Fruit fly (Drosophila melanogaster) whole organism, embryonic: ENCODE measurements around the gene CG4658.

ENCODE experiments used
- Adf1 ChIP-seq: fragments of 200-800 bp; sonication (Bioruptor generic); IDR thresholded peaks from 2 replicates; pipeline ENCODE4 v1.3.6; 2022; ENCODE audit warnings: missing biosample characterization, missing genetic modification characterization
- Atf-2 ChIP-seq: fragments of 200-800 bp; sonication (Bioruptor generic); optimal IDR thresholded peaks from 2 replicates; lab custom pipeline; 2016; ENCODE audit warnings: missing biosample characterization, missing genetic modification characterization
- Atf6 ChIP-seq: fragments of 200-800 bp; sonication (Bioruptor generic); IDR thresholded peaks from 2 replicates; pipeline ENCODE4 v1.3.6; 2022; ENCODE audit warnings: missing biosample characterization, missing genetic modification characterization
- Bgb ChIP-seq: fragments of 200-800 bp; sonication (Bioruptor generic); IDR thresholded peaks from 2 replicates; pipeline ENCODE4 v1.3.6; 2022; ENCODE audit warnings: missing biosample characterization, missing genetic modification characterization; ENCODE audit not compliant: partially characterized antibody
- BtbVII ChIP-seq: fragments of 200-800 bp; sonication (Bioruptor generic); optimal IDR thresholded peaks from 3 replicates; lab custom pipeline; 2017; ENCODE audit warnings: missing biosample characterization, mild to moderate bottlenecking, missing genetic modification characterization
- C15 ChIP-seq: fragments of 200-800 bp; sonication (Bioruptor generic); IDR thresholded peaks from 3 replicates; pipeline ENCODE4 v1.3.6; 2022; ENCODE audit warnings: missing biosample characterization, missing genetic modification characterization
- CG10267 ChIP-seq: fragments of 200-800 bp; sonication (Bioruptor generic); optimal IDR thresholded peaks from 2 replicates; lab custom pipeline; 2018; ENCODE audit warnings: missing biosample characterization, mild to moderate bottlenecking, missing genetic modification characterization, moderate library complexity
- CG10321 ChIP-seq: fragments of 200-800 bp; sonication (Bioruptor generic); IDR thresholded peaks from 2 replicates; pipeline ENCODE4 v1.3.6; 2022; ENCODE audit warnings: missing biosample characterization, missing genetic modification characterization
- CG10959 ChIP-seq: fragments of 200-800 bp; sonication (Bioruptor generic); IDR thresholded peaks from 2 replicates; pipeline ENCODE4 v1.3.6; 2022; ENCODE audit warnings: missing biosample characterization, missing genetic modification characterization
- CG12071 ChIP-seq: fragments of 200-800 bp; sonication (Bioruptor generic); optimal IDR thresholded peaks from 3 replicates; lab custom pipeline; 2018; ENCODE audit warnings: missing biosample characterization, mild to moderate bottlenecking, missing genetic modification characterization
- CG13624 ChIP-seq: fragments of 200-800 bp; sonication (Bioruptor generic); optimal IDR thresholded peaks from 2 replicates; lab custom pipeline; 2016; ENCODE audit warnings: missing biosample characterization, missing genetic modification characterization
- CG1647 ChIP-seq: fragments of 200-800 bp; sonication (Bioruptor generic); optimal IDR thresholded peaks from 3 replicates; lab custom pipeline; 2016; ENCODE audit warnings: missing biosample characterization, missing genetic modification characterization
- CG2678 ChIP-seq: fragments of 200-800 bp; sonication (Bioruptor generic); optimal IDR thresholded peaks from 3 replicates; lab custom pipeline; 2019; ENCODE audit warnings: missing biosample characterization, mild to moderate bottlenecking, missing genetic modification characterization, moderate library complexity
- CG31365 ChIP-seq: fragments of 200-800 bp; sonication (Bioruptor generic); optimal IDR thresholded peaks from 2 replicates; lab custom pipeline; 2018; ENCODE audit warnings: missing biosample characterization, mild to moderate bottlenecking, missing genetic modification characterization
- CG31388 ChIP-seq: fragments of 200-800 bp; sonication (Bioruptor generic); optimal IDR thresholded peaks from 2 replicates; lab custom pipeline; 2016; ENCODE audit warnings: missing biosample characterization, missing genetic modification characterization
- CG3163 ChIP-seq: fragments of 200-800 bp; sonication (Bioruptor generic); optimal IDR thresholded peaks from 3 replicates; lab custom pipeline; 2016; ENCODE audit warnings: missing biosample characterization, missing genetic modification characterization
- CG32772 ChIP-seq: fragments of 200-800 bp; sonication (Bioruptor generic); IDR thresholded peaks from 2 replicates; pipeline ENCODE4 v1.3.6; 2022; ENCODE audit warnings: missing biosample characterization, missing genetic modification characterization
- CG3281 ChIP-seq: fragments of 200-800 bp; sonication (Bioruptor generic); optimal IDR thresholded peaks from 3 replicates; lab custom pipeline; 2017; ENCODE audit warnings: missing biosample characterization, mild to moderate bottlenecking, missing genetic modification characterization
- CG4730 ChIP-seq: fragments of 200-800 bp; sonication (Bioruptor generic); IDR thresholded peaks from 2 replicates; pipeline ENCODE4 v1.3.6; 2022; ENCODE audit warnings: missing biosample characterization, missing genetic modification characterization
- CG4820 ChIP-seq: fragments of 200-800 bp; sonication (Bioruptor generic); optimal IDR thresholded peaks from 3 replicates; lab custom pipeline; 2016; ENCODE audit warnings: missing biosample characterization, missing genetic modification characterization
- CG8359 ChIP-seq: fragments of 200-800 bp; sonication (Bioruptor generic); optimal IDR thresholded peaks from 2 replicates; lab custom pipeline; 2017; ENCODE audit warnings: missing biosample characterization, mild to moderate bottlenecking, missing genetic modification characterization, borderline replicate concordance
- Camta ChIP-seq: fragments of 200-800 bp; sonication (Bioruptor generic); optimal IDR thresholded peaks from 2 replicates; lab custom pipeline; 2016; ENCODE audit warnings: missing biosample characterization, missing genetic modification characterization
- Dp ChIP-seq: fragments of 200-800 bp; sonication (Bioruptor generic); optimal IDR thresholded peaks from 2 replicates; lab custom pipeline; 2018; ENCODE audit warnings: missing biosample characterization, mild to moderate bottlenecking, missing genetic modification characterization, moderate library complexity
- E2f2 ChIP-seq: fragments of 200-800 bp; sonication (Bioruptor generic); IDR thresholded peaks from 2 replicates; pipeline ENCODE4 v1.3.6; 2022; ENCODE audit warnings: missing biosample characterization, missing genetic modification characterization
- ERR ChIP-seq: fragments of 200-800 bp; sonication (Bioruptor generic); optimal IDR thresholded peaks from 2 replicates; lab custom pipeline; 2016; ENCODE audit warnings: missing biosample characterization, missing genetic modification characterization
- Fer2 ChIP-seq: fragments of 200-800 bp; sonication (Bioruptor generic); optimal IDR thresholded peaks from 2 replicates; lab custom pipeline; 2018; ENCODE audit warnings: missing biosample characterization, mild to moderate bottlenecking, missing genetic modification characterization, moderate library complexity
- GATAe ChIP-seq: fragments of 200-800 bp; sonication (Bioruptor generic); conservative IDR thresholded peaks from 2 replicates; pipeline ENCODE4 v1.3.6; 2022; ENCODE audit warnings: missing biosample characterization, missing genetic modification characterization
- Hey ChIP-seq: fragments of 200-800 bp; sonication (Bioruptor generic); optimal IDR thresholded peaks from 3 replicates; lab custom pipeline; 2018; ENCODE audit warnings: missing biosample characterization, mild to moderate bottlenecking, missing genetic modification characterization
- HmgD ChIP-seq: fragments of 200-800 bp; sonication (Bioruptor generic); optimal IDR thresholded peaks from 3 replicates; lab custom pipeline; 2016; ENCODE audit warnings: missing biosample characterization, missing genetic modification characterization
- Hmx ChIP-seq: fragments of 200-800 bp; sonication (Bioruptor generic); optimal IDR thresholded peaks from 2 replicates; lab custom pipeline; 2016; ENCODE audit warnings: missing biosample characterization, missing genetic modification characterization
- Jarid2 ChIP-seq: fragments of 200-800 bp; sonication (Bioruptor generic); optimal IDR thresholded peaks from 3 replicates; lab custom pipeline; 2017; ENCODE audit warnings: mild to moderate bottlenecking, missing biosample characterization, missing genetic modification reagents, missing genetic modification characterization
- Med ChIP-seq: fragments of 200-800 bp; sonication (Bioruptor generic); peaks from one replicate; lab custom pipeline; 2016; ENCODE audit warnings: missing biosample characterization, missing genetic modification characterization, mild to moderate bottlenecking, inconsistent platforms, moderate library complexity
- Nf-YA ChIP-seq: fragments of 200-800 bp; sonication (Bioruptor generic); IDR thresholded peaks from 2 replicates; pipeline ENCODE4 v1.3.6; 2022; ENCODE audit warnings: missing biosample characterization, missing genetic modification characterization
- PHDP ChIP-seq: fragments of 200-800 bp; sonication (Bioruptor generic); optimal IDR thresholded peaks from 3 replicates; lab custom pipeline; 2018; ENCODE audit warnings: missing biosample characterization, mild to moderate bottlenecking, missing genetic modification characterization, moderate library complexity
- Pdp1 ChIP-seq, 2 experiments: fragments of 200-800 bp; sonication (Bioruptor generic); optimal IDR thresholded peaks; 3 replicates each; lab custom pipeline; 2016; ENCODE audit warnings: missing biosample characterization in 2 of 2, missing genetic modification characterization in 2 of 2, mild to moderate bottlenecking in 1 of 2, moderate library complexity in 1 of 2
- Spps ChIP-seq: fragments of 200-800 bp; sonication (Bioruptor generic); optimal IDR thresholded peaks from 2 replicates; lab custom pipeline; 2018; ENCODE audit warnings: missing biosample characterization, mild to moderate bottlenecking, missing genetic modification characterization
- Xrp1 ChIP-seq: fragments of 200-800 bp; sonication (Bioruptor generic); IDR thresholded peaks from 2 replicates; pipeline ENCODE4 v1.3.6; 2022; ENCODE audit warnings: missing biosample characterization, missing genetic modification characterization
- bigmax ChIP-seq: fragments of 200-800 bp; sonication (Bioruptor generic); optimal IDR thresholded peaks from 2 replicates; lab custom pipeline; 2018; ENCODE audit warnings: missing biosample characterization, mild to moderate bottlenecking, missing genetic modification characterization
- chm ChIP-seq: fragments of 200-800 bp; sonication (Bioruptor generic); IDR thresholded peaks from 2 replicates; pipeline ENCODE4 v1.3.6; 2022; ENCODE audit warnings: missing biosample characterization, missing genetic modification characterization
- crol ChIP-seq: fragments of 200-800 bp; sonication (Bioruptor generic); IDR thresholded peaks from 2 replicates; pipeline ENCODE4 v1.3.6; 2022; ENCODE audit warnings: missing biosample characterization, missing genetic modification characterization
- eyg ChIP-seq: fragments of 200-800 bp; sonication (Bioruptor generic); optimal IDR thresholded peaks from 3 replicates; lab custom pipeline; 2016; ENCODE audit warnings: missing biosample characterization, missing genetic modification characterization
- lilli ChIP-seq: fragments of 200-800 bp; sonication (Bioruptor generic); optimal IDR thresholded peaks from 3 replicates; lab custom pipeline; 2016; ENCODE audit warnings: missing biosample characterization, missing genetic modification characterization
- nerfin-2 ChIP-seq: fragments of 200-800 bp; sonication (Bioruptor generic); IDR thresholded peaks from 2 replicates; pipeline ENCODE4 v1.3.6; 2022; ENCODE audit warnings: missing biosample characterization, missing genetic modification characterization; ENCODE audit not compliant: partially characterized antibody
- nom ChIP-seq: fragments of 200-800 bp; sonication (Bioruptor generic); optimal IDR thresholded peaks from 2 replicates; lab custom pipeline; 2017; ENCODE audit warnings: missing biosample characterization, missing genetic modification characterization, mild to moderate bottlenecking, moderate library complexity, missing genetic modification reagents
- pho ChIP-seq: fragments of 200-800 bp; sonication (Bioruptor generic); optimal IDR thresholded peaks from 2 replicates; lab custom pipeline; 2016; ENCODE audit warnings: missing biosample characterization, missing genetic modification characterization
- ranshi ChIP-seq: fragments of 200-800 bp; sonication (Bioruptor generic); IDR thresholded peaks from 2 replicates; pipeline ENCODE4 v1.3.6; 2022; ENCODE audit warnings: missing biosample characterization, missing genetic modification characterization
- sens ChIP-seq: fragments of 200-800 bp; sonication (Bioruptor generic); peaks from one replicate; lab custom pipeline; 2016; ENCODE audit warnings: missing biosample characterization, missing genetic modification characterization
- so ChIP-seq: fragments of 200-800 bp; sonication (Bioruptor generic); IDR thresholded peaks from 3 replicates; pipeline ENCODE4 v1.3.6; 2022; ENCODE audit warnings: missing biosample characterization, missing genetic modification characterization
- tap ChIP-seq: fragments of 200-800 bp; optimal IDR thresholded peaks from 3 replicates; lab custom pipeline; 2019; ENCODE audit warnings: missing biosample characterization, mild to moderate bottlenecking, missing genetic modification characterization, moderate library complexity
- wdn ChIP-seq: fragments of 200-800 bp; sonication (Bioruptor generic); IDR thresholded peaks from 2 replicates; pipeline ENCODE4 v1.3.6; 2022; ENCODE audit warnings: missing biosample characterization, missing genetic modification characterization
- wek ChIP-seq: fragments of 200-800 bp; sonication (Bioruptor generic); optimal IDR thresholded peaks from 3 replicates; lab custom pipeline; 2018; ENCODE audit warnings: missing biosample characterization, mild to moderate bottlenecking, missing genetic modification characterization, moderate library complexity

The CG4658 gene

dm6 chr2L:9908468-9908967 is 48.4 kb upstream of the CG4658 start, which contains the start of gene CG13124 (continued):
- TF ChIP-seq CG3281 (GFP tag; lab: Kevin White, UChicago), result peak; percentile 13
- TF ChIP-seq crol (GFP tag; lab: Robert Waterston, UW), result no peak
- TF ChIP-seq Med (GFP tag; lab: Kevin White, UChicago), result peak; percentile 34
- TF ChIP-seq nerfin-2 (GFP tag; lab: Robert Waterston, UW), result no peak
- TF ChIP-seq CG3163 (GFP tag; lab: Kevin White, UChicago), result peak; percentile 86
- TF ChIP-seq PHDP, result peak; percentile 50
- 0 out of 2 replicates have a peak, but pooled peaks have one; percentile 16 for TF ChIP-seq Bgb (GFP tag; lab: Robert Waterston, UW)
- no peak for TF ChIP-seq CG4730 (GFP tag; lab: Robert Waterston, UW)
- peak; percentile 43 for TF ChIP-seq CG2678 (tag; lab: Kevin White, UChicago)
- TF ChIP-seq lilli (GFP tag; lab: Kevin White, UChicago), result peak; percentile 59
- TF ChIP-seq Fer2, result no peak
- TF ChIP-seq CG31388, result no peak
- peak; percentile 59 for TF ChIP-seq Atf6 (GFP tag; lab: Robert Waterston, UW)
- no peak for TF ChIP-seq wdn (GFP tag; lab: Robert Waterston, UW)
- TF ChIP-seq CG12071 (GFP tag; lab: Kevin White, UChicago), result peak; percentile 38
- peak; percentile 38; the same call in 1 of the 2 replicates for TF ChIP-seq Xrp1
- TF ChIP-seq BtbVII (GFP tag; lab: Kevin White, UChicago), result peak; percentile 60
- no peak for TF ChIP-seq HmgD (GFP tag; lab: Kevin White, UChicago)
- no peak for TF ChIP-seq eyg (GFP tag; lab: Kevin White, UChicago)
- TF ChIP-seq Adf1 (GFP tag; lab: Robert Waterston, UW), result peak; percentile 42; the same call in 1 of the 2 replicates
- no peak for TF ChIP-seq CG4820 (GFP tag; lab: Kevin White, UChicago)
- no peak for TF ChIP-seq Dp (GFP tag; lab: Kevin White, UChicago)
- no peak for TF ChIP-seq Spps (tag; lab: Kevin White, UChicago)
- no peak for TF ChIP-seq CG8359
- no peak for TF ChIP-seq CG10959 (GFP tag; lab: Robert Waterston, UW)
- TF ChIP-seq wek (GFP tag; lab: Kevin White, UChicago), result peak; percentile 21
- no peak for TF ChIP-seq CG10321 (GFP tag; lab: Robert Waterston, UW)
- peak; percentile 84 for TF ChIP-seq sens (GFP tag; lab: Kevin White, UChicago)
- TF ChIP-seq E2f2 (GFP tag; lab: Robert Waterston, UW), result no peak
- peak; percentile 18 for TF ChIP-seq ERR (GFP tag; lab: Kevin White, UChicago)
- TF ChIP-seq ranshi (GFP tag; lab: Robert Waterston, UW), result no peak
- TF ChIP-seq pho (GFP tag; lab: Kevin White, UChicago), result no peak
- no peak for TF ChIP-seq tap (tag; lab: Kevin White, UChicago)
- TF ChIP-seq CG13624, result peak; percentile 22
- peak; percentile 57; the same call in 1 of the 2 replicates for TF ChIP-seq chm
- no peak for TF ChIP-seq Atf-2 (GFP tag; lab: Kevin White, UChicago)
- no peak for TF ChIP-seq CG32772 (GFP tag; lab: Robert Waterston, UW)
- TF ChIP-seq Nf-YA (GFP tag; lab: Robert Waterston, UW), result no peak
- no peak for TF ChIP-seq Hey
- TF ChIP-seq CG31365 (tag; lab: Kevin White, UChicago), result peak; percentile 40
- no peak for TF ChIP-seq GATAe (GFP tag; lab: Robert Waterston, UW)
- TF ChIP-seq C15 (GFP tag; lab: Robert Waterston, UW), result no peak
- peak; percentile 61; the same call in 1 of the 3 replicates for TF ChIP-seq so (GFP tag; lab: Robert Waterston, UW)
- TF ChIP-seq Hmx, result no peak
- peak in 1 of 2 experiments; percentile 60 for TF ChIP-seq Pdp1 (GFP tag; optimal IDR thresholded peaks at IDR 0.05; lab: Kevin White, UChicago)
- no peak for TF ChIP-seq CG1647 (GFP tag; lab: Kevin White, UChicago)
- peak; percentile 10 for TF ChIP-seq Jarid2 (GFP tag; lab: Kevin White, UChicago)
- peak; percentile 0 for TF ChIP-seq CG10267 (tag; lab: Kevin White, UChicago)
- TF ChIP-seq Camta, result no peak
- TF ChIP-seq nom, result peak; percentile 61
- TF ChIP-seq bigmax (GFP tag; lab: Kevin White, UChicago), result no peak
